Fruit fly (Drosophila melanogaster) whole organism, embryonic: Measurements from ENCODE around the gene CG43998.

Experiments used
- Atf-2 ChIP-seq: fragments of 200-800 bp; sonication (Bioruptor generic); optimal IDR thresholded peaks from 2 replicates; lab custom pipeline; 2016; ENCODE audit warnings: missing biosample characterization, missing genetic modification characterization
- B-H1 ChIP-seq: fragments of 200-800 bp; sonication (Bioruptor generic); IDR thresholded peaks from 3 replicates; pipeline ENCODE4 v1.3.6; 2022; ENCODE audit warnings: missing biosample characterization, missing genetic modification characterization
- Blimp-1 ChIP-seq: fragments of 200-800 bp; sonication (Bioruptor generic); optimal IDR thresholded peaks from 3 replicates; lab custom pipeline; 2018; ENCODE audit warnings: missing biosample characterization, missing genetic modification characterization, mild to moderate bottlenecking, moderate library complexity, missing genetic modification reagents
- CG10209 ChIP-seq: fragments of 200-800 bp; sonication (Bioruptor generic); optimal IDR thresholded peaks from 3 replicates; lab custom pipeline; 2017; ENCODE audit warnings: missing biosample characterization, mild to moderate bottlenecking, missing genetic modification characterization, missing genetic modification reagents
- CG10959 ChIP-seq: fragments of 200-800 bp; sonication (Bioruptor generic); IDR thresholded peaks from 2 replicates; pipeline ENCODE4 v1.3.6; 2022; ENCODE audit warnings: missing biosample characterization, missing genetic modification characterization
- CG11560 ChIP-seq: fragments of 200-800 bp; sonication (Bioruptor generic); IDR thresholded peaks from 3 replicates; pipeline ENCODE4 v1.3.6; 2022; ENCODE audit warnings: missing biosample characterization, missing genetic modification characterization
- CG12299 ChIP-seq: fragments of 200-800 bp; sonication (Bioruptor generic); optimal IDR thresholded peaks from 2 replicates; lab custom pipeline; 2018; ENCODE audit warnings: missing biosample characterization, mild to moderate bottlenecking, missing genetic modification characterization
- CG1233 ChIP-seq: fragments of 200-800 bp; sonication (Bioruptor generic); optimal IDR thresholded peaks from 4 replicates; lab custom pipeline; 2018; ENCODE audit warnings: missing biosample characterization, mild to moderate bottlenecking, missing genetic modification characterization
- CG13624 ChIP-seq: fragments of 200-800 bp; sonication (Bioruptor generic); optimal IDR thresholded peaks from 2 replicates; lab custom pipeline; 2016; ENCODE audit warnings: missing biosample characterization, missing genetic modification characterization
- CG15073 ChIP-seq: fragments of 200-800 bp; sonication (Bioruptor generic); optimal IDR thresholded peaks from 2 replicates; lab custom pipeline; 2016; ENCODE audit warnings: missing biosample characterization, missing genetic modification characterization
- CG18599 ChIP-seq: fragments of 200-800 bp; sonication (Bioruptor generic); optimal IDR thresholded peaks from 3 replicates; lab custom pipeline; 2017; ENCODE audit warnings: missing biosample characterization, missing genetic modification characterization, mild to moderate bottlenecking, moderate library complexity, missing genetic modification reagents
- CG3065 ChIP-seq: fragments of 200-800 bp; sonication (Bioruptor generic); optimal IDR thresholded peaks from 2 replicates; lab custom pipeline; 2016; ENCODE audit warnings: missing biosample characterization, missing genetic modification characterization
- CG4424 ChIP-seq: fragments of 200-800 bp; sonication (Bioruptor generic); optimal IDR thresholded peaks from 3 replicates; lab custom pipeline; 2016; ENCODE audit warnings: missing biosample characterization, missing genetic modification characterization
- CG6791 ChIP-seq: fragments of 200-800 bp; sonication (Bioruptor generic); IDR thresholded peaks from 3 replicates; pipeline ENCODE4 v1.3.6; 2022; ENCODE audit warnings: missing biosample characterization, missing genetic modification characterization; ENCODE audit not compliant: partially characterized antibody
- CG6854 ChIP-seq: fragments of 200-800 bp; sonication (Bioruptor generic); optimal IDR thresholded peaks from 3 replicates; lab custom pipeline; 2017; ENCODE audit warnings: missing biosample characterization, mild to moderate bottlenecking, missing genetic modification characterization
- CG7786 ChIP-seq: fragments of 200-800 bp; sonication (Bioruptor generic); optimal IDR thresholded peaks from 2 replicates; lab custom pipeline; 2016; ENCODE audit warnings: missing biosample characterization, missing genetic modification characterization
- CG8388 ChIP-seq: fragments of 200-800 bp; sonication (Bioruptor generic); optimal IDR thresholded peaks from 2 replicates; lab custom pipeline; 2019; ENCODE audit warnings: missing biosample characterization, mild to moderate bottlenecking, missing genetic modification characterization, moderate library complexity
- CG8765 ChIP-seq: fragments of 200-800 bp; sonication (Bioruptor generic); IDR thresholded peaks from 2 replicates; pipeline ENCODE4 v1.3.6; 2022; ENCODE audit warnings: missing biosample characterization, missing genetic modification characterization
- CG9215 ChIP-seq: fragments of 200-800 bp; sonication (Bioruptor generic); IDR thresholded peaks from 2 replicates; pipeline ENCODE4 v1.3.6; 2022; ENCODE audit warnings: missing biosample characterization, missing genetic modification characterization
- CG9437 ChIP-seq: fragments of 200-800 bp; sonication (Bioruptor generic); optimal IDR thresholded peaks from 2 replicates; lab custom pipeline; 2018; ENCODE audit warnings: missing biosample characterization, mild to moderate bottlenecking, missing genetic modification characterization
- HLH3B ChIP-seq: fragments of 200-800 bp; sonication (Bioruptor generic); IDR thresholded peaks from 2 replicates; pipeline ENCODE4 v1.3.6; 2022; ENCODE audit warnings: missing biosample characterization, missing genetic modification characterization
- Hr51 ChIP-seq, 2 experiments: fragments of 200-800 bp; sonication (Bioruptor generic); optimal IDR thresholded peaks; 2 replicates in 1 of 2; 3 replicates in 1 of 2; lab custom pipeline; 2016 to 2018; ENCODE audit warnings: missing biosample characterization in 2 of 2, missing genetic modification characterization in 2 of 2, mild to moderate bottlenecking in 1 of 2, moderate library complexity in 1 of 2
- Lim3 ChIP-seq: fragments of 200-800 bp; sonication (Bioruptor generic); IDR thresholded peaks from 2 replicates; pipeline ENCODE4 v1.3.6; 2022; ENCODE audit warnings: missing biosample characterization, missing genetic modification characterization
- MESR4 ChIP-seq: fragments of 200-800 bp; sonication (Bioruptor generic); optimal IDR thresholded peaks from 2 replicates; lab custom pipeline; 2018; ENCODE audit warnings: missing biosample characterization, mild to moderate bottlenecking, missing genetic modification characterization, moderate library complexity
- Ptx1 ChIP-seq: fragments of 200-800 bp; sonication (Bioruptor generic); IDR thresholded peaks from 2 replicates; pipeline ENCODE4 v1.3.6; 2022; ENCODE audit warnings: missing biosample characterization, missing genetic modification characterization
- Six4 ChIP-seq: fragments of 200-800 bp; sonication (Bioruptor generic); optimal IDR thresholded peaks from 2 replicates; lab custom pipeline; 2016; ENCODE audit warnings: missing biosample characterization, missing genetic modification characterization
- Sry-δ ChIP-seq: fragments of 200-800 bp; sonication (Bioruptor generic); optimal IDR thresholded peaks from 2 replicates; lab custom pipeline; 2016; ENCODE audit warnings: missing biosample characterization, missing genetic modification characterization
- TFAM ChIP-seq: fragments of 200-800 bp; sonication (Bioruptor generic); optimal IDR thresholded peaks from 2 replicates; lab custom pipeline; 2017; ENCODE audit warnings: missing biosample characterization, missing genetic modification characterization, inconsistent platforms
- bigmax ChIP-seq: fragments of 200-800 bp; sonication (Bioruptor generic); optimal IDR thresholded peaks from 2 replicates; lab custom pipeline; 2018; ENCODE audit warnings: missing biosample characterization, mild to moderate bottlenecking, missing genetic modification characterization
- chif ChIP-seq, 2 experiments: fragments of 200-800 bp; sonication (Bioruptor generic); optimal IDR thresholded peaks; 3 replicates each; lab custom pipeline; 2016; ENCODE audit warnings: missing biosample characterization in 2 of 2, missing genetic modification characterization in 2 of 2
- corto ChIP-seq: fragments of 200-800 bp; sonication (Bioruptor generic); optimal IDR thresholded peaks from 2 replicates; lab custom pipeline; 2016; ENCODE audit warnings: missing biosample characterization, mild to moderate bottlenecking, missing genetic modification characterization, moderate library complexity
- danr ChIP-seq: fragments of 200-800 bp; sonication (Bioruptor generic); IDR thresholded peaks from 2 replicates; pipeline ENCODE4 v1.3.6; 2022; ENCODE audit warnings: missing biosample characterization, missing genetic modification characterization
- exex ChIP-seq: fragments of 200-800 bp; sonication (Bioruptor generic); optimal IDR thresholded peaks from 4 replicates; lab custom pipeline; 2018; ENCODE audit warnings: missing biosample characterization, mild to moderate bottlenecking, missing genetic modification characterization, moderate library complexity
- hbn ChIP-seq: fragments of 200-800 bp; sonication (Bioruptor generic); IDR thresholded peaks from 2 replicates; pipeline ENCODE4 v1.3.6; 2022; ENCODE audit warnings: missing biosample characterization, missing genetic modification characterization; ENCODE audit not compliant: partially characterized antibody
- ind ChIP-seq: fragments of 200-800 bp; sonication (Bioruptor generic); optimal IDR thresholded peaks from 3 replicates; lab custom pipeline; 2016; ENCODE audit warnings: missing biosample characterization, missing genetic modification characterization
- jigr1 ChIP-seq: fragments of 200-800 bp; sonication (Bioruptor generic); IDR thresholded peaks from 3 replicates; pipeline ENCODE4 v1.3.6; 2022; ENCODE audit warnings: missing biosample characterization, missing genetic modification characterization
- lov ChIP-seq, 2 experiments: fragments of 200-800 bp in 1 of 2; fragments of >200 bp in 1 of 2; sonication (Bioruptor generic) in 1 of 2; IDR thresholded peaks in 1 of 2; optimal IDR thresholded peaks in 1 of 2; 2 replicates in 1 of 2; 3 replicates in 1 of 2; pipeline versions ENCODE4 v1.3.6 to Lab custom; 2017 to 2022; ENCODE audit warnings: missing biosample characterization in 1 of 2, missing genetic modification characterization in 1 of 2
- mam ChIP-seq: fragments of 200-800 bp; sonication (Bioruptor generic); optimal IDR thresholded peaks from 3 replicates; lab custom pipeline; 2016; ENCODE audit warnings: missing biosample characterization, missing genetic modification characterization
- nmo ChIP-seq: fragments of 200-800 bp; sonication (Bioruptor generic); optimal IDR thresholded peaks from 2 replicates; lab custom pipeline; 2018; ENCODE audit warnings: missing biosample characterization, mild to moderate bottlenecking, missing genetic modification characterization, moderate library complexity
- p53 ChIP-seq: fragments of 200-800 bp; sonication (Bioruptor generic); optimal IDR thresholded peaks from 2 replicates; lab custom pipeline; 2016; ENCODE audit warnings: missing biosample characterization, missing genetic modification characterization
- pho ChIP-seq: fragments of 200-800 bp; sonication (Bioruptor generic); optimal IDR thresholded peaks from 2 replicates; lab custom pipeline; 2016; ENCODE audit warnings: missing biosample characterization, missing genetic modification characterization
- pum ChIP-seq: fragments of 200-800 bp; sonication (Bioruptor generic); optimal IDR thresholded peaks from 2 replicates; lab custom pipeline; 2016; ENCODE audit warnings: missing biosample characterization, missing genetic modification characterization
- rib ChIP-seq: fragments of 200-800 bp; sonication (Bioruptor generic); IDR thresholded peaks from 2 replicates; pipeline ENCODE4 v1.3.6; 2022; ENCODE audit warnings: missing biosample characterization, missing genetic modification characterization
- salm ChIP-seq: fragments of 200-800 bp; sonication (Bioruptor generic); optimal IDR thresholded peaks from 2 replicates; lab custom pipeline; 2018; ENCODE audit warnings: missing biosample characterization, mild to moderate bottlenecking, missing genetic modification characterization
- seq ChIP-seq: fragments of 200-800 bp; sonication (Bioruptor generic); IDR thresholded peaks from 2 replicates; pipeline ENCODE4 v1.3.6; 2022; ENCODE audit warnings: missing biosample characterization, missing genetic modification characterization
- sna ChIP-seq: fragments of 200-800 bp; sonication (Bioruptor generic); IDR thresholded peaks from 2 replicates; pipeline ENCODE4 v1.3.6; 2022; ENCODE audit warnings: missing biosample characterization, missing genetic modification characterization; ENCODE audit not compliant: partially characterized antibody
- stwl ChIP-seq: fragments of 200-800 bp; sonication (Bioruptor generic); optimal IDR thresholded peaks from 3 replicates; lab custom pipeline; 2018; ENCODE audit warnings: missing biosample characterization, mild to moderate bottlenecking, missing genetic modification characterization, moderate library complexity
- ttk ChIP-seq: fragments of 200-800 bp; sonication (Bioruptor generic); IDR thresholded peaks from 2 replicates; pipeline ENCODE4 v2.1.2; 2022; ENCODE audit warnings: missing biosample characterization, missing genetic modification characterization
- usp ChIP-seq: fragments of >200 bp; optimal IDR thresholded peaks from 2 replicates; lab custom pipeline; 2017; ENCODE audit warnings: missing biosample characterization, missing genetic modification characterization
- zen ChIP-seq: fragments of 200-800 bp; sonication (Bioruptor generic); optimal IDR thresholded peaks from 3 replicates; lab custom pipeline; 2018; ENCODE audit warnings: missing biosample characterization, mild to moderate bottlenecking, missing genetic modification characterization, moderate library complexity
- zfh2 ChIP-seq: fragments of 200-800 bp; sonication (Bioruptor generic); optimal IDR thresholded peaks from 2 replicates; lab custom pipeline; 2016; ENCODE audit warnings: missing biosample characterization, missing genetic modification characterization

CG43998 gene

dm6 chr3R:23887096-23887421, 41.7 kb downstream of the CG43998 start (continued):
- no peak for TF ChIP-seq lov (optimal IDR thresholded peaks at IDR 0.05; lab: Kevin White, UChicago)
- TF ChIP-seq lov (GFP tag; IDR thresholded peaks at IDR 0.05; lab: Robert Waterston, UW), result peak; percentile 96
- peak; percentile 34 for TF ChIP-seq exex (tag; lab: Kevin White, UChicago)
- TF ChIP-seq Six4, result peak; percentile 90
- peak; percentile 69 for TF ChIP-seq stwl (tag; lab: Kevin White, UChicago)
- TF ChIP-seq CG12299 (tag; lab: Kevin White, UChicago), result peak; percentile 90
- TF ChIP-seq Hr51 (GFP tag; optimal IDR thresholded peaks at IDR 0.05; lab: Kevin White, UChicago), result peak; percentile 61 to 88
- peak; percentile 45 for TF ChIP-seq CG15073 (GFP tag; lab: Kevin White, UChicago)
- peak; percentile 84 for TF ChIP-seq CG9437
- no peak for TF ChIP-seq sna
- peak; percentile 51; the same call in 1 of the 2 replicates for TF ChIP-seq rib (GFP tag; lab: Robert Waterston, UW)
- peak; percentile 80 for TF ChIP-seq CG11560 (tag; lab: Robert Waterston, UW)
- peak; percentile 38 to 72 for TF ChIP-seq chif (GFP tag; optimal IDR thresholded peaks at IDR 0.05; lab: Kevin White, UChicago)
- peak; percentile 35 for TF ChIP-seq Atf-2 (GFP tag; lab: Kevin White, UChicago)
- TF ChIP-seq hbn, result no peak
- TF ChIP-seq nmo (GFP tag; lab: Kevin White, UChicago), result peak; percentile 98
- TF ChIP-seq CG8388 (GFP tag; lab: Kevin White, UChicago), result peak; percentile 97
- peak; percentile 69 for TF ChIP-seq CG6854 (GFP tag; lab: Kevin White, UChicago)
- TF ChIP-seq Blimp-1, result peak; percentile 98
- TF ChIP-seq CG10209 (GFP tag; lab: Kevin White, UChicago), result peak; percentile 90
- peak; percentile 81 for TF ChIP-seq danr (GFP tag; lab: Robert Waterston, UW)
- peak; percentile 83 for TF ChIP-seq CG8765 (GFP tag; lab: Robert Waterston, UW)
- peak; percentile 69; the same call in 2 of the 3 replicates for TF ChIP-seq jigr1 (GFP tag; lab: Robert Waterston, UW)
- peak; percentile 94 for TF ChIP-seq zen (tag; lab: Kevin White, UChicago)
- peak; percentile 89 for TF ChIP-seq salm (tag; lab: Kevin White, UChicago)
- peak; percentile 36 for TF ChIP-seq mam (GFP tag; lab: Kevin White, UChicago)
- TF ChIP-seq zfh2 (GFP tag; lab: Kevin White, UChicago), result no peak
- TF ChIP-seq Sry-δ (GFP tag; lab: Kevin White, UChicago), result no peak
- peak; percentile 82 for TF ChIP-seq ind
- TF ChIP-seq Lim3 (GFP tag; lab: Robert Waterston, UW), result no peak
- peak; percentile 78 for TF ChIP-seq CG9215 (GFP tag; lab: Robert Waterston, UW)
- peak; percentile 93 for TF ChIP-seq CG4424 (GFP tag; lab: Kevin White, UChicago)
- TF ChIP-seq CG13624 (GFP tag; lab: Kevin White, UChicago), result peak; percentile 24
- peak; percentile 61 for TF ChIP-seq pum
- peak; percentile 88 for TF ChIP-seq B-H1 (GFP tag; lab: Robert Waterston, UW)
- peak; percentile 94 for TF ChIP-seq ttk (GFP tag; lab: Robert Waterston, UW)
- TF ChIP-seq corto, result peak; percentile 66
- peak; percentile 20 for TF ChIP-seq MESR4 (GFP tag; lab: Kevin White, UChicago)
- TF ChIP-seq Ptx1 (GFP tag; lab: Robert Waterston, UW), result peak; percentile 93
- no peak for TF ChIP-seq pho (GFP tag; lab: Kevin White, UChicago)
- no peak for TF ChIP-seq CG6791
- TF ChIP-seq usp (GFP tag; lab: Kevin White, UChicago), result no peak
- TF ChIP-seq CG7786 (GFP tag; lab: Kevin White, UChicago), result no peak
- peak; percentile 93 for TF ChIP-seq CG1233
- no peak for TF ChIP-seq bigmax (GFP tag; lab: Kevin White, UChicago)
- TF ChIP-seq HLH3B (GFP tag; lab: Robert Waterston, UW), result peak; percentile 94
- TF ChIP-seq CG10959 (GFP tag; lab: Robert Waterston, UW), result peak; percentile 97
- TF ChIP-seq p53 (GFP tag; lab: Kevin White, UChicago), result no peak
- peak; percentile 86 for TF ChIP-seq seq
- TF ChIP-seq CG18599 (GFP tag; lab: Kevin White, UChicago), result peak; percentile 86
- peak; percentile 76 for TF ChIP-seq TFAM (GFP tag; lab: Kevin White, UChicago)
- peak; percentile 69 for TF ChIP-seq CG3065 (GFP tag; lab: Kevin White, UChicago)
